Worm (Caenorhabditis elegans) whole organism, young adult: Measurements from ENCODE around the gene ZK218.1.

ENCODE experiments used
- F52B5.7 ChIP-seq: sonication (generic microtip); optimal IDR thresholded peaks from 2 replicates; lab custom pipeline; 2016; ENCODE audit warnings: mild to moderate bottlenecking, missing genetic modification characterization, missing compliant biosample characterization
- ceh-91 ChIP-seq: fragments of 200-800 bp; sonication (Bioruptor generic); IDR thresholded peaks from 2 replicates; pipeline ENCODE4 v1.3.6; 2022; ENCODE audit warnings: missing genetic modification reagents, missing genetic modification characterization, missing compliant biosample characterization
- sea-2 ChIP-seq: fragments of 200-800 bp; sonication (Bioruptor generic); IDR thresholded peaks from 2 replicates; pipeline ENCODE4 v1.3.6; 2022; ENCODE audit warnings: missing genetic modification characterization, missing compliant biosample characterization
- snpc-4 ChIP-seq, 5 experiments: fragments of 150-350 bp in 1 of 5; sonication (generic microtip) in 4 of 5; optimal IDR thresholded peaks; 2 replicates each; lab custom pipeline; 2014 to 2018; ENCODE audit warnings: missing genetic modification characterization in 5 of 5, missing biosample characterization in 3 of 5, antibody characterized with exemption in 2 of 5, mild to moderate bottlenecking in 2 of 5, missing compliant biosample characterization in 2 of 5, missing genotype in 2 of 5, moderate library complexity in 2 of 5, missing genetic modification reagents in 1 of 5

ce11 chrV:17079795-17080194 lies 12.6 kb upstream of the ZK218.1 start, which contains the start of gene srw-20:
- TF ChIP-seq sea-2 (GFP tag; lab: Robert Waterston, UW): no peak
- no peak for TF ChIP-seq snpc-4 (GFP tag; optimal IDR thresholded peaks at IDR 0.05; lab: Kevin White, UChicago)
- no peak for TF ChIP-seq snpc-4 (tag; optimal IDR thresholded peaks at IDR 0.05; lab: Kevin White, UChicago)
- TF ChIP-seq ceh-91: no peak
- TF ChIP-seq F52B5.7 (tag; lab: Kevin White, UChicago): no peak
